Worm (Caenorhabditis elegans) whole organism, midembryonic: ENCODE data around the gene C32D5.10.

ENCODE experiments used
- T22C8.4 ChIP-seq: fragments of 200-800 bp; sonication (Bioruptor generic); IDR thresholded peaks from 2 replicates; pipeline ENCODE4 v1.3.6; 2022; ENCODE audit warnings: missing genetic modification characterization, missing compliant biosample characterization
- cog-1 ChIP-seq: sonication (generic microtip); optimal IDR thresholded peaks from 2 replicates; lab custom pipeline; 2016; ENCODE audit warnings: missing genetic modification characterization, missing compliant biosample characterization
- flt-1 ChIP-seq: fragments of 200-800 bp; sonication (Bioruptor generic); IDR thresholded peaks from 2 replicates; pipeline ENCODE4 v1.3.6; 2022; ENCODE audit warnings: missing genetic modification characterization, missing compliant biosample characterization
- klf-2 ChIP-seq: fragments of 200-800 bp; sonication (Bioruptor generic); conservative IDR thresholded peaks from 2 replicates; pipeline ENCODE4 v1.3.6; 2022; ENCODE audit warnings: missing genetic modification reagents, missing genetic modification characterization, missing compliant biosample characterization
- med-1 ChIP-seq: sonication (generic microtip); optimal IDR thresholded peaks from 2 replicates; lab custom pipeline; 2017; ENCODE audit warnings: missing genetic modification characterization, mild to moderate bottlenecking, missing compliant biosample characterization, antibody characterized with exemption, missing genetic modification reagents; ENCODE audit not compliant: insufficient read depth
- tab-1 ChIP-seq: fragments of 200-800 bp; sonication (Bioruptor generic); IDR thresholded peaks from 2 replicates; pipeline ENCODE4 v1.3.6; 2022; ENCODE audit warnings: missing genetic modification characterization, missing compliant biosample characterization
- ztf-23 ChIP-seq: fragments of 200-800 bp; sonication (Bioruptor generic); IDR thresholded peaks from 2 replicates; pipeline ENCODE4 v1.3.6; 2022; ENCODE audit warnings: missing genetic modification reagents, missing genetic modification characterization, missing compliant biosample characterization
- ztf-29 ChIP-seq: fragments of 200-800 bp; sonication (Bioruptor generic); IDR thresholded peaks from 2 replicates; pipeline ENCODE4 v1.3.6; 2022; ENCODE audit warnings: missing genetic modification reagents, missing genetic modification characterization, missing compliant biosample characterization

ce11 chrII:6327317-6327716 lies 24.5 kb downstream of the C32D5.10 start:
- TF ChIP-seq med-1 (GFP tag; lab: Kevin White, UChicago) = no peak
- no peak for TF ChIP-seq ztf-29 (GFP tag; lab: Robert Waterston, UW)
- TF ChIP-seq ztf-23 (GFP tag; lab: Robert Waterston, UW) = no peak
- TF ChIP-seq flt-1 (GFP tag; lab: Robert Waterston, UW) = no peak
- no peak for TF ChIP-seq cog-1 (tag; lab: Kevin White, UChicago)
- no peak for TF ChIP-seq tab-1 (GFP tag; lab: Robert Waterston, UW)
- no peak for TF ChIP-seq klf-2 (GFP tag; lab: Robert Waterston, UW)
- no peak for TF ChIP-seq T22C8.4
